Fruit fly (Drosophila melanogaster): ENCODE data around the gene Rsph1.

Gene Rsph1

dm6 chr2L:13146254-13146653 lies 37.0 kb upstream of the Rsph1 start:
- TF ChIP-seq gl (tag; optimal IDR thresholded peaks at IDR 0.05) (peak; percentile 24), CG15710 (tag; optimal IDR thresholded peaks at IDR 0.05) (peak; percentile 83), CG34367 (tag; optimal IDR thresholded peaks at IDR 0.05) (peak; percentile 68), CG8301 (tag; optimal IDR thresholded peaks at IDR 0.05) (peak; percentile 37), D1 (tag; optimal IDR thresholded peaks at IDR 0.05) (peak; percentile 56), CG32121 (GFP tag; IDR thresholded peaks at IDR 0.05) (0 out of 2 replicates have a peak, but pooled peaks have one; percentile 25), CG8159 (tag; optimal IDR thresholded peaks at IDR 0.05) (peak; percentile 89), CG9948 (tag; optimal IDR thresholded peaks at IDR 0.05) (peak; percentile 86), Ets98B (GFP tag; IDR thresholded peaks at IDR 0.05) (no peak), CG13204 (GFP tag; optimal IDR thresholded peaks at IDR 0.05) (peak; percentile 41), CG4496 (GFP tag; IDR thresholded peaks at IDR 0.05) (no peak), CG17806 (tag; optimal IDR thresholded peaks at IDR 0.05) (peak; percentile 81), CG14655 (GFP tag; optimal IDR thresholded peaks at IDR 0.05) (peak; percentile 75), Pif1B (GFP tag; optimal IDR thresholded peaks at IDR 0.05) (no peak), EcR (GFP tag; optimal IDR thresholded peaks at IDR 0.05) (no peak), Snoo (tag; optimal IDR thresholded peaks at IDR 0.05) (peak; percentile 43)

- peak; percentile 45 for TF ChIP-seq EcR (GFP tag; optimal IDR thresholded peaks at IDR 0.05)
- TF ChIP-seq CG34367 (tag; optimal IDR thresholded peaks at IDR 0.05): no peak
Observed at dm6 chr2L:13154313-13154712, 28.9 kb upstream of the Rsph1 start.

DNA sequence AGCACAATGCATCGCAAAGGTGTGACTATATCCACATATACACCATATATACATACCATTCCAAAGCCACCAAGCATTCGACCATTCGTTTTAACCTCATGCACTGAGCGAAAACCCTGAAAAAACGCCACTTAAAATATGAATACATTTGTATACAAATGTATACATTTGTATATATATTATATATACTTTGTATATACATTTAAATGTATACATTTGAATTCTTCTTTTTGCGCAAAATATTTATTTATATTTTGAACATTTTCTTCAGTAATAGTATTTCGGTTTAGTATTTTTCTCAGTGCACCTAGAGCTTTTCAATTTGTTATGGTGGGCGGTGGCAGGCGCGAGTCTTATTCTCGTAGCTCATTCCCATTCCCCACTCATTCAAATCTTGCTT lies 26.9 kb upstream of the Rsph1 start:
- no peak for TF ChIP-seq CG32121 (GFP tag; IDR thresholded peaks at IDR 0.05)
- peak; percentile 53 for TF ChIP-seq Pif1A (GFP tag; optimal IDR thresholded peaks at IDR 0.05)
- TF ChIP-seq CG17806 (tag; optimal IDR thresholded peaks at IDR 0.05): peak; percentile 18
- TF ChIP-seq CG13204 (GFP tag; optimal IDR thresholded peaks at IDR 0.05): no peak
- TF ChIP-seq CG8159 (tag; optimal IDR thresholded peaks at IDR 0.05): peak; percentile 17
- TF ChIP-seq CG34367 (tag; optimal IDR thresholded peaks at IDR 0.05): no peak
- TF ChIP-seq gl (tag; optimal IDR thresholded peaks at IDR 0.05): no peak
- no peak for TF ChIP-seq CG15710 (tag; optimal IDR thresholded peaks at IDR 0.05)
- no peak for TF ChIP-seq Snoo (tag; optimal IDR thresholded peaks at IDR 0.05)
- no peak for TF ChIP-seq rn (GFP tag; IDR thresholded peaks at IDR 0.05)
- peak; percentile 50 for TF ChIP-seq CG9948 (tag; optimal IDR thresholded peaks at IDR 0.05)
- peak; percentile 7 for TF ChIP-seq CG14655 (GFP tag; optimal IDR thresholded peaks at IDR 0.05)

DNA sequence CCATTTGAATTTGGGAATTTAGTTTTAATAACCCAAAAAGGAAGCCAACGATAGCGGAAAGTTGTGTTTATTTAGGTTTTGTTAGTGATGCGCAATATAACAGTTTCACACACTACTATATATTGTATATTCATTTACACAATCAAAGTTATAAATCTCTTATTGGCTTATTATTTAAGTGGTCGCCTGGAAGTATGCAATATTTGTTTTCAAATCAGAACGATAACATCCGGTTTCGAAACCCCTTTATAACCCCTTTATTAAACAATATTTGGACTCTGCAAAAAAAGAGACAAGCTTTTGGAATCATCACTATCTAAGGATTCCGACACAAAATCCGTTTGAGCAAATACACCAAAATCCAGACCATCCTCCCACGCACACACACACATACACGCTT lies 25.3 kb upstream of the Rsph1 start:
- TF ChIP-seq Snoo (tag; optimal IDR thresholded peaks at IDR 0.05): peak; percentile 6
- TF ChIP-seq CG4496 (GFP tag; IDR thresholded peaks at IDR 0.05): peak; percentile 25; the same call in 2 of the 3 replicates
- no peak for TF ChIP-seq CG15710 (tag; optimal IDR thresholded peaks at IDR 0.05)
- peak; percentile 29 for TF ChIP-seq Pif1A (GFP tag; optimal IDR thresholded peaks at IDR 0.05)

DNA sequence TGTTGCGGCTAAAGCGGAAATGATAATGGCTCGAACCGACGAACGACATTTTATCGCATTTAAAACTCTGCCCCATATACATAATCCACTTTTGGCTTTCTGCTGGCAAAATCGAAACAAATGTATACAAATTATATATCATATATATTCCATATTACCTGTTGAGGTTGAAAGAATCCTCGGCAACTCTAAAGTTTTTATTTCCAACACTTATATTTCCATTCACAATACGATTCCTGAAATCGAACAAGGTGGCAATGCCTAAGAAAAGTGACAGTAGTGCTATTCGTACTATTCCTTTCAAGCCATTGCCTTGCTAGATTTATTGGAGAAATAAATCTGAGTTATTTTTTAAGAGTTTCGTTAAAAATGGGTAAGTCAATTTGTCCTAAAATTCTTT lies 24.7 kb upstream of the Rsph1 start, which contains the start of gene Pk34A:
TSS of gene Pk34A (plus strand) at position 301 of the 400 bp plus-strand sequence.
- TF ChIP-seq gl (tag; optimal IDR thresholded peaks at IDR 0.05) (no peak), rn (GFP tag; IDR thresholded peaks at IDR 0.05) (no peak), CG12605 (GFP tag; IDR thresholded peaks at IDR 0.05) (no peak), EcR (GFP tag; optimal IDR thresholded peaks at IDR 0.05) (no peak), CG14655 (GFP tag; optimal IDR thresholded peaks at IDR 0.05) (no peak), CG32121 (GFP tag; IDR thresholded peaks at IDR 0.05) (no peak), fd96Ca (GFP tag; IDR thresholded peaks at IDR 0.05) (no peak), CG8301 (tag; optimal IDR thresholded peaks at IDR 0.05) (no peak), CG13204 (GFP tag; optimal IDR thresholded peaks at IDR 0.05) (no peak), Pif1B (GFP tag; optimal IDR thresholded peaks at IDR 0.05) (no peak), Pif1A (GFP tag; optimal IDR thresholded peaks at IDR 0.05) (no peak), CG15710 (tag; optimal IDR thresholded peaks at IDR 0.05) (no peak), CG10348 (GFP tag; IDR thresholded peaks at IDR 0.05) (no peak), CG9948 (tag; optimal IDR thresholded peaks at IDR 0.05) (no peak), D1 (tag; optimal IDR thresholded peaks at IDR 0.05) (no peak), Snoo (tag; optimal IDR thresholded peaks at IDR 0.05) (no peak), CG17806 (tag; optimal IDR thresholded peaks at IDR 0.05) (no peak), Ets98B (GFP tag; IDR thresholded peaks at IDR 0.05) (no peak)

DNA sequence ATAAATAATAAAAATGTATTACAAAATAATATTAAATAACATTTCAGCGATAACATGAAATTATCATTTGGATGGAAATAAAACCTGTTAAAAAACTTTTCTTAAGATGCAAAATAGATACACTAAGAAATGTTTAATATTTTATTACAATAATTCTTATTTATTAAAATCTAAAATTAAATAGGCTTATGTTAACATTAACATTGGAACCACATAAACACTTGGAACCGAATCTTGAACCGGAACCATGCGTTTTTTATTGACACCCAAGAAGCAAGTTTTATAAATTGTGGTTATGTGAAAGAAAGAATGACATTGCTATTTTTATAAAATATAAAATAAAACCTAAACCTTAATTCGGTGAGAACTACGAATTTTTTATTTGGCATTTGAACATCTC lies 23.0 kb upstream of the Rsph1 start, which contains the start of gene kmg:
TSS of gene kmg (plus strand) at position 301 of the 400 bp plus-strand sequence.
- TF ChIP-seq gl (tag; optimal IDR thresholded peaks at IDR 0.05) (no peak), CG14655 (GFP tag; optimal IDR thresholded peaks at IDR 0.05) (no peak), Ets98B (GFP tag; IDR thresholded peaks at IDR 0.05) (no peak), CG8159 (tag; optimal IDR thresholded peaks at IDR 0.05) (no peak), D1 (tag; optimal IDR thresholded peaks at IDR 0.05) (no peak), CG13204 (GFP tag; optimal IDR thresholded peaks at IDR 0.05) (no peak), CG8301 (tag; optimal IDR thresholded peaks at IDR 0.05) (no peak), CG10348 (GFP tag; IDR thresholded peaks at IDR 0.05) (no peak), CG15710 (tag; optimal IDR thresholded peaks at IDR 0.05) (no peak), CG17806 (tag; optimal IDR thresholded peaks at IDR 0.05) (no peak), Pif1A (GFP tag; optimal IDR thresholded peaks at IDR 0.05) (no peak), Snoo (tag; optimal IDR thresholded peaks at IDR 0.05) (no peak), fd96Ca (GFP tag; IDR thresholded peaks at IDR 0.05) (no peak), CG34367 (tag; optimal IDR thresholded peaks at IDR 0.05) (no peak), CG4496 (GFP tag; IDR thresholded peaks at IDR 0.05) (no peak)
